Fruit fly (Drosophila melanogaster): ENCODE results near the gene tgo.

DNA sequence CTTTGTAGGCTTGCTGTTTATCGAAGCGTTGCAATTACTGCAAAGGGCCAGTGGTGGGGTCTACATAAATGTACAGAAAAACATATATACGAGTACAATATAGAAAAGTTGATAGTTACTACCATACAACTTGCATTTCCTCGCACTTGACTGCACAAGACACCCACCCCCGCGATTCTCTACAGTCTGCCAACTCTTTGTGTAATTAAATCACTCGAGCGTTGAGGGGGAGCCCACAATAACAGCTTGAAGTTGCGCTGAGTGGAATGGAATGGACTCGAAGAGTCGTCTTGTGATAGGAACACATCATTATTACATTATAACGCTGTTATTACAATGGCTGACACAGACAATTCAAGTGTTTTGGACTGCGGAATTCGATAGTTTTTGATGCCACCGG, 9.6 kb upstream of the tgo start:
- no peak for TF ChIP-seq Eip75B (GFP tag; optimal IDR thresholded peaks at IDR 0.05)
- no peak for TF ChIP-seq fd59A (GFP tag; optimal IDR thresholded peaks at IDR 0.05)

Data from whole organism, prepupa.